Fruit fly (Drosophila melanogaster): ENCODE measurements around the gene CG13933.

The CG13933 gene

DNA sequence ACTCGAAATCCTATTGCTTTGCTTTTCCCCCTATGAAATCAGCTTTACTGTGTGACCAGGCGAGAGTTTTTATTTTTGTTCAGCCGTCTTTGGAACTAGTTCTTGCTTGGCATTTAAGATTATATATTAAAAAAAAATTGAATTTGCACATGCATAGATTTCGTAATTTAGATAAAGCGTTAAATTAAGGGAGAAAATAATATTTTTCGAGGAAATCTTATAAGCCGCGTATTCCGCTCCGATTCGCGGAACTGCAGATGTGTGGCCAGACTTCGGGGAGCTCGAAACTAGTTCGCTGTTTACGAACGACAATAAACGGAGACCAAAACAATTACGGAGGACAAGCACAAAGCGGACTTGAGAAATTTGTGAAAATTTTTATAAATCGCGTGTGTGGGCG, 27.9 kb upstream of the CG13933 start, which contains the start of the genes JTBR and CG42676 (continued):
- TF ChIP-seq CG31365 (tag; optimal IDR thresholded peaks at IDR 0.05), result no peak
- TF ChIP-seq lola (GFP tag; optimal IDR thresholded peaks at IDR 0.05), result peak in 1 of 3 experiments; percentile 35
- no peak for TF ChIP-seq CG18262 (tag; optimal IDR thresholded peaks at IDR 0.05)
- no peak for TF ChIP-seq CG7372 (GFP tag; IDR thresholded peaks at IDR 0.05)
- no peak for TF ChIP-seq run (tag; optimal IDR thresholded peaks at IDR 0.05)
- peak; percentile 99 for TF ChIP-seq psq (GFP tag; optimal IDR thresholded peaks at IDR 0.05)
- no peak for TF ChIP-seq CG3163 (GFP tag; optimal IDR thresholded peaks at IDR 0.05)
- TF ChIP-seq CG18476 (GFP tag; optimal IDR thresholded peaks at IDR 0.05), result no peak
- TF ChIP-seq eyg (GFP tag; optimal IDR thresholded peaks at IDR 0.05), result no peak
- TF ChIP-seq ttk (GFP tag; IDR thresholded peaks at IDR 0.05), result no peak
- TF ChIP-seq CG14441 (GFP tag; IDR thresholded peaks at IDR 0.05), result no peak
- TF ChIP-seq Hand (GFP tag; optimal IDR thresholded peaks at IDR 0.05), result no peak
- TF ChIP-seq Nf-YC (tag; optimal IDR thresholded peaks at IDR 0.05), result no peak
- no peak for TF ChIP-seq Dip2 (GFP tag; IDR thresholded peaks at IDR 0.05)
- TF ChIP-seq CG8359 (GFP tag; optimal IDR thresholded peaks at IDR 0.05; ENCODE audit: borderline replicate concordance), result no peak
- no peak for TF ChIP-seq CG6175 (GFP tag; IDR thresholded peaks at IDR 0.05)
- TF ChIP-seq CG11723 (GFP tag; optimal IDR thresholded peaks at IDR 0.05), result no peak
- TF ChIP-seq vfl (GFP tag; optimal IDR thresholded peaks at IDR 0.05), result no peak
- no peak for TF ChIP-seq E2f1 (GFP tag; IDR thresholded peaks at IDR 0.05)
- peak; percentile 61 for TF ChIP-seq trem (tag; optimal IDR thresholded peaks at IDR 0.05)
- TF ChIP-seq da (GFP tag; optimal IDR thresholded peaks at IDR 0.05), result no peak
- no peak for TF ChIP-seq hbn (GFP tag; IDR thresholded peaks at IDR 0.05; ENCODE audit: partially characterized antibody)
- no peak for TF ChIP-seq pum (GFP tag; optimal IDR thresholded peaks at IDR 0.05)
- TF ChIP-seq tna (GFP tag; IDR thresholded peaks at IDR 0.05; ENCODE audit: partially characterized antibody), result no peak
- TF ChIP-seq CG9876 (GFP tag; optimal IDR thresholded peaks at IDR 0.05), result no peak
- peak; percentile 3 for TF ChIP-seq dmrt11E (tag; optimal IDR thresholded peaks at IDR 0.05)
- TF ChIP-seq schlank (tag; optimal IDR thresholded peaks at IDR 0.05), result no peak
- TF ChIP-seq gro (GFP tag; optimal IDR thresholded peaks at IDR 0.05), result peak; percentile 20
- no peak for TF ChIP-seq Fer2 (tag; optimal IDR thresholded peaks at IDR 0.05)
- TF ChIP-seq Dref (GFP tag; IDR thresholded peaks at IDR 0.05), result no peak
- no peak for TF ChIP-seq sqz (GFP tag; optimal IDR thresholded peaks at IDR 0.05)
- no peak for TF ChIP-seq CG17328 (GFP tag; IDR thresholded peaks at IDR 0.05)
- TF ChIP-seq slbo (GFP tag; IDR thresholded peaks at IDR 0.05), result no peak
- TF ChIP-seq Bteb2 (GFP tag; optimal IDR thresholded peaks at IDR 0.05), result no peak
- peak; percentile 14 for TF ChIP-seq CTCF (GFP tag; optimal IDR thresholded peaks at IDR 0.05)
- peak; percentile 25 for TF ChIP-seq CG13424 (tag; optimal IDR thresholded peaks at IDR 0.05)
- TF ChIP-seq knrl (GFP tag; IDR thresholded peaks at IDR 0.05; ENCODE audit: partially characterized antibody), result peak; percentile 71
- no peak for TF ChIP-seq CG8924 (tag; optimal IDR thresholded peaks at IDR 0.05)
- no peak for TF ChIP-seq Ets65A (GFP tag)
- no peak for TF ChIP-seq Tbp (GFP tag; optimal IDR thresholded peaks at IDR 0.05)
- no peak for TF ChIP-seq Hr39 (optimal IDR thresholded peaks at IDR 0.05)
- TF ChIP-seq Usf (GFP tag; optimal IDR thresholded peaks at IDR 0.05), result no peak
- TF ChIP-seq CG9609 (GFP tag; optimal IDR thresholded peaks at IDR 0.05), result no peak
- TF ChIP-seq CG2116 (GFP tag; optimal IDR thresholded peaks at IDR 0.05), result peak; percentile 34
- no peak for TF ChIP-seq D19B (GFP tag; optimal IDR thresholded peaks at IDR 0.05)
- 0 out of 3 replicates have a peak, but pooled peaks have one; percentile 7 for TF ChIP-seq CG14860 (GFP tag; IDR thresholded peaks at IDR 0.05; ENCODE audit: partially characterized antibody)
- TF ChIP-seq zen2 (GFP tag; IDR thresholded peaks at IDR 0.05; ENCODE audit: partially characterized antibody), result no peak; the same call in 2 of the 3 replicates
- no peak for TF ChIP-seq ham (GFP tag; IDR thresholded peaks at IDR 0.05)
- no peak for TF ChIP-seq NK7.1 (GFP tag; optimal IDR thresholded peaks at IDR 0.05)
- no peak for TF ChIP-seq CG2199 (GFP tag; IDR thresholded peaks at IDR 0.05)
- TF ChIP-seq CG18599 (GFP tag; optimal IDR thresholded peaks at IDR 0.05), result no peak
- TF ChIP-seq oc (tag; optimal IDR thresholded peaks at IDR 0.05), result no peak
